Worm (Caenorhabditis elegans) whole organism, L2 larva: ENCODE results near the gene F46G11.2.
A peak's percentile ranks its signal among the peaks of the same experiment; 100 is the strongest.

ENCODE experiments used
- C34F6.9 ChIP-seq: fragments of 150-350 bp; optimal IDR thresholded peaks from 2 replicates; lab custom pipeline; 2014; ENCODE audit warnings: missing biosample characterization, missing genetic modification characterization
- F13H6.1 ChIP-seq: sonication (generic microtip); optimal IDR thresholded peaks from 2 replicates; lab custom pipeline; 2016; ENCODE audit warnings: missing genetic modification characterization, missing compliant biosample characterization
- R02D3.7 ChIP-seq: fragments of 150-350 bp; optimal IDR thresholded peaks from 2 replicates; lab custom pipeline; 2014; ENCODE audit warnings: missing biosample characterization, missing genetic modification characterization
- Y55F3AM.14 ChIP-seq: fragments of 200-800 bp; sonication (Bioruptor generic); optimal IDR thresholded peaks from 2 replicates; lab custom pipeline; 2018; ENCODE audit warnings: mild to moderate bottlenecking, missing genetic modification characterization, missing compliant biosample characterization
- ZK546.5 ChIP-seq: sonication (generic microtip); optimal IDR thresholded peaks from 2 replicates; lab custom pipeline; 2017; ENCODE audit warnings: missing biosample characterization, missing genetic modification characterization
- alr-1 ChIP-seq: fragments of 150-350 bp; optimal IDR thresholded peaks from 2 replicates; lab custom pipeline; 2014; ENCODE audit warnings: missing biosample characterization, missing genetic modification characterization
- aly-2 ChIP-seq: fragments of 150-350 bp; optimal IDR thresholded peaks from 2 replicates; lab custom pipeline; 2014; ENCODE audit warnings: missing biosample characterization, missing genetic modification characterization
- ama-1 ChIP-seq: fragments of 150-350 bp; optimal IDR thresholded peaks from 2 replicates; lab custom pipeline; 2018; ENCODE audit warnings: inconsistent platforms
- blmp-1 ChIP-seq: sonication (generic microtip); optimal IDR thresholded peaks from 2 replicates; lab custom pipeline; 2017; ENCODE audit warnings: missing genetic modification characterization, mild to moderate bottlenecking, missing compliant biosample characterization, antibody characterized with exemption, moderate library complexity; ENCODE audit not compliant: insufficient read depth
- ceh-16 ChIP-seq: fragments of 150-350 bp; optimal IDR thresholded peaks from 2 replicates; lab custom pipeline; 2014; ENCODE audit warnings: missing biosample characterization, missing genetic modification characterization
- ceh-82 ChIP-seq: fragments of 150-350 bp; optimal IDR thresholded peaks from 2 replicates; lab custom pipeline; 2014; ENCODE audit warnings: missing biosample characterization, missing genetic modification characterization
- crh-2 ChIP-seq: sonication (generic microtip); optimal IDR thresholded peaks from 2 replicates; lab custom pipeline; 2017; ENCODE audit warnings: missing biosample characterization, missing genetic modification characterization
- dmd-4 ChIP-seq: sonication (generic microtip); optimal IDR thresholded peaks from 2 replicates; lab custom pipeline; 2017; ENCODE audit warnings: missing biosample characterization, missing genetic modification characterization
- egl-27 ChIP-seq: sonication (generic microtip); optimal IDR thresholded peaks from 3 replicates; lab custom pipeline; 2017; ENCODE audit warnings: missing biosample characterization, missing genetic modification reagents, missing genetic modification characterization
- elt-1 ChIP-seq: fragments of 150-350 bp; optimal IDR thresholded peaks from 2 replicates; lab custom pipeline; 2014; ENCODE audit warnings: missing biosample characterization, missing genetic modification characterization
- elt-3 ChIP-seq: sonication (generic microtip); optimal IDR thresholded peaks from 2 replicates; lab custom pipeline; 2017; ENCODE audit warnings: missing biosample characterization, missing genetic modification characterization
- fos-1 ChIP-seq: fragments of 150-350 bp; optimal IDR thresholded peaks from 2 replicates; lab custom pipeline; 2014; ENCODE audit warnings: missing biosample characterization, missing genetic modification characterization
- gmeb-1 ChIP-seq: fragments of 150-350 bp; optimal IDR thresholded peaks from 2 replicates; lab custom pipeline; 2014; ENCODE audit warnings: missing biosample characterization, missing genetic modification characterization
- lin-11 ChIP-seq: fragments of 150-350 bp; sonication (generic microtip); optimal IDR thresholded peaks from 2 replicates; lab custom pipeline; 2014; ENCODE audit warnings: missing biosample characterization, missing genetic modification characterization, inconsistent platforms, mixed read lengths
- lin-13 ChIP-seq: fragments of 150-350 bp; optimal IDR thresholded peaks from 2 replicates; lab custom pipeline; 2014; ENCODE audit warnings: missing biosample characterization, missing genetic modification reagents, missing genetic modification characterization
- lin-39 ChIP-seq: fragments of 150-350 bp; optimal IDR thresholded peaks from 2 replicates; lab custom pipeline; 2014; ENCODE audit warnings: missing biosample characterization, missing genetic modification reagents, missing genetic modification characterization
- lsy-2 ChIP-seq, 2 experiments: fragments of 150-350 bp in 1 of 2; sonication (generic microtip) in 1 of 2; optimal IDR thresholded peaks; 2 replicates each; lab custom pipeline; 2014 to 2017; ENCODE audit warnings: missing biosample characterization in 2 of 2, missing genetic modification characterization in 2 of 2
- mab-5 ChIP-seq: fragments of 150-350 bp; optimal IDR thresholded peaks from 2 replicates; lab custom pipeline; 2014; ENCODE audit warnings: missing biosample characterization, missing genetic modification characterization
- mbf-1 ChIP-seq: sonication (generic microtip); optimal IDR thresholded peaks from 2 replicates; lab custom pipeline; 2017; ENCODE audit warnings: missing biosample characterization, missing genetic modification characterization
- mdl-1 ChIP-seq, 2 experiments: fragments of 150-350 bp in 1 of 2; sonication (generic microtip) in 1 of 2; optimal IDR thresholded peaks; 2 replicates each; lab custom pipeline; 2017; ENCODE audit warnings: missing biosample characterization in 2 of 2, missing genetic modification characterization in 2 of 2
- nhr-10 ChIP-seq: sonication (generic microtip); optimal IDR thresholded peaks from 2 replicates; lab custom pipeline; 2017; ENCODE audit warnings: missing biosample characterization, missing genetic modification characterization
- nhr-11 ChIP-seq: fragments of 150-350 bp; optimal IDR thresholded peaks from 2 replicates; lab custom pipeline; 2014; ENCODE audit warnings: missing biosample characterization, missing genetic modification characterization
- nhr-12 ChIP-seq: fragments of 150-350 bp; optimal IDR thresholded peaks from 2 replicates; lab custom pipeline; 2014; ENCODE audit warnings: missing biosample characterization, missing genetic modification characterization
- nhr-129 ChIP-seq: fragments of 150-350 bp; optimal IDR thresholded peaks from 2 replicates; lab custom pipeline; 2014; ENCODE audit warnings: missing biosample characterization, missing genetic modification characterization
- nhr-21 ChIP-seq: fragments of 150-350 bp; optimal IDR thresholded peaks from 2 replicates; lab custom pipeline; 2014; ENCODE audit warnings: missing biosample characterization, missing genetic modification characterization
- nhr-23 ChIP-seq: fragments of 150-350 bp; optimal IDR thresholded peaks from 2 replicates; lab custom pipeline; 2014; ENCODE audit warnings: missing biosample characterization, missing genetic modification reagents, missing genetic modification characterization
- nhr-237 ChIP-seq: fragments of 150-350 bp; optimal IDR thresholded peaks from 2 replicates; lab custom pipeline; 2014; ENCODE audit warnings: missing biosample characterization, missing genetic modification characterization
- nhr-25 ChIP-seq: fragments of 150-350 bp; sonication (generic microtip); optimal IDR thresholded peaks from 3 replicates; lab custom pipeline; 2014; ENCODE audit warnings: missing biosample characterization, missing genetic modification characterization
- nhr-6 ChIP-seq: fragments of 150-350 bp; optimal IDR thresholded peaks from 2 replicates; lab custom pipeline; 2014; ENCODE audit warnings: missing biosample characterization, missing genetic modification characterization
- nhr-77 ChIP-seq: fragments of 150-350 bp; optimal IDR thresholded peaks from 2 replicates; lab custom pipeline; 2014; ENCODE audit warnings: missing biosample characterization, missing genetic modification characterization
- peb-1 ChIP-seq: fragments of 150-350 bp; optimal IDR thresholded peaks from 2 replicates; lab custom pipeline; 2014; ENCODE audit warnings: missing biosample characterization, missing genetic modification characterization
- sem-4 ChIP-seq: fragments of 150-350 bp; optimal IDR thresholded peaks from 2 replicates; lab custom pipeline; 2014; ENCODE audit warnings: missing biosample characterization, missing genetic modification reagents, missing genetic modification characterization
- skn-1 ChIP-seq: sonication (generic microtip); optimal IDR thresholded peaks from 2 replicates; lab custom pipeline; 2017; ENCODE audit warnings: missing biosample characterization, missing genetic modification characterization
- sma-3 ChIP-seq: sonication (generic microtip); optimal IDR thresholded peaks from 2 replicates; lab custom pipeline; 2016; ENCODE audit warnings: missing genetic modification reagents, missing genetic modification characterization, missing compliant biosample characterization
- sma-9 ChIP-seq, 2 experiments: fragments of 150-350 bp in 1 of 2; sonication (generic microtip) in 1 of 2; optimal IDR thresholded peaks; 2 replicates each; lab custom pipeline; 2014 to 2016; ENCODE audit warnings: missing genetic modification characterization in 2 of 2, mild to moderate bottlenecking in 1 of 2, missing biosample characterization in 1 of 2, missing compliant biosample characterization in 1 of 2, missing genetic modification reagents in 1 of 2, moderate library complexity in 1 of 2
- snpc-4 ChIP-seq: fragments of 150-350 bp; optimal IDR thresholded peaks from 2 replicates; lab custom pipeline; 2014; ENCODE audit warnings: missing biosample characterization, missing genetic modification characterization
- unc-39 ChIP-seq: fragments of 150-350 bp; optimal IDR thresholded peaks from 2 replicates; lab custom pipeline; 2014; ENCODE audit warnings: missing biosample characterization, missing genetic modification characterization
- unc-55 ChIP-seq: fragments of 150-350 bp; sonication (generic microtip); optimal IDR thresholded peaks from 3 replicates; lab custom pipeline; 2014; ENCODE audit warnings: missing biosample characterization, missing genetic modification reagents, missing genetic modification characterization
- unc-62 ChIP-seq: fragments of 150-350 bp; optimal IDR thresholded peaks from 2 replicates; lab custom pipeline; 2014; ENCODE audit warnings: missing biosample characterization, missing genetic modification reagents, missing genetic modification characterization
- zag-1 ChIP-seq: fragments of 150-350 bp; optimal IDR thresholded peaks from 2 replicates; lab custom pipeline; 2014; ENCODE audit warnings: missing biosample characterization, missing genetic modification characterization
- ztf-1 ChIP-seq: fragments of 200-800 bp; sonication (Bioruptor generic); conservative IDR thresholded peaks from 2 replicates; pipeline ENCODE4 v1.3.6; 2022; ENCODE audit warnings: missing genetic modification characterization, missing compliant biosample characterization
- ztf-11 ChIP-seq: sonication (generic microtip); optimal IDR thresholded peaks from 2 replicates; lab custom pipeline; 2017; ENCODE audit warnings: missing biosample characterization, missing genetic modification characterization
- ztf-4 ChIP-seq: fragments of 150-350 bp; optimal IDR thresholded peaks from 2 replicates; lab custom pipeline; 2014; ENCODE audit warnings: missing biosample characterization, missing genetic modification characterization

Gene F46G11.2

DNA sequence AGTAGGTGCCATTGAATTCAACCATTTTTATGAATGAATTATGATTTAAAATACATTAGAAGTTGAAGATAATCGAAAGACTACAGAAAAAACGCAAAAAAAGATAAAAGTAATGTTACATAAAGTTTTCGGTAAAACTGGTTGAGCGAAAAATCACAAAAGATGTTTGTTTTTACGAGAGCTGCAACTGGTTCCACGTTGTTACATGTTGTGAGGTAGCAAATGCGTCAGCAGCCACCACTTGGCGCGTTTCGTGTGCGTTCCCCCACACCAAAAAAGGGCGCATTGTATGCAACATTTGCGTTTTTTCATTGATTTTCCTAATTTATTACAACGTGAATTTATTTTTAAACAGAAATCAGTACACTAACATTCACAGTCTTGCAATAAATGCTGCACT lies 5.8 kb upstream of the F46G11.2 start, which contains the start of gene gakh-1:
TSS of gene gakh-1 (plus strand) at position 347 of the 400 bp plus-strand sequence.
- TF ChIP-seq peb-1 (tag; lab: Kevin White, UChicago) (no peak), blmp-1 (tag; lab: Kevin White, UChicago) (no peak), nhr-21 (peak; percentile 41), nhr-237 (tag; lab: Kevin White, UChicago) (no peak), nhr-129 (tag; lab: Kevin White, UChicago) (peak; percentile 48), lin-13 (no peak), ceh-82 (tag; lab: Kevin White, UChicago) (no peak), nhr-10 (tag; lab: Kevin White, UChicago) (no peak), ama-1 (lab: Kevin White, UChicago) (no peak), sem-4 (no peak), egl-27 (tag; lab: Kevin White, UChicago) (peak; percentile 23), nhr-25 (tag; lab: Kevin White, UChicago) (peak; percentile 68), gmeb-1 (tag; lab: Kevin White, UChicago) (no peak), Y55F3AM.14 (GFP tag; lab: Kevin White, UChicago) (no peak), elt-3 (no peak), ztf-11 (no peak), ZK546.5 (no peak), R02D3.7 (tag; lab: Kevin White, UChicago) (no peak), skn-1 (tag; lab: Kevin White, UChicago) (no peak), mdl-1 (tag; optimal IDR thresholded peaks at IDR 0.05; lab: Kevin White, UChicago) (no peak), elt-1 (no peak), unc-55 (GFP tag; lab: Kevin White, UChicago) (peak; percentile 57), sma-3 (GFP tag; lab: Kevin White, UChicago) (peak; percentile 25), lin-39 (no peak), snpc-4 (tag; lab: Kevin White, UChicago) (no peak), lin-11 (tag; lab: Kevin White, UChicago) (peak; percentile 3), dmd-4 (tag; lab: Kevin White, UChicago) (no peak), lsy-2 (tag; optimal IDR thresholded peaks at IDR 0.05; lab: Kevin White, UChicago) (peak; percentile 44 to 77), nhr-77 (tag; lab: Kevin White, UChicago) (no peak), fos-1 (peak; percentile 14), aly-2 (no peak), nhr-12 (tag; lab: Kevin White, UChicago) (no peak), ceh-16 (tag; lab: Kevin White, UChicago) (no peak), C34F6.9 (tag; lab: Kevin White, UChicago) (peak; percentile 71), sma-9 (GFP tag; optimal IDR thresholded peaks at IDR 0.05; lab: Kevin White, UChicago) (peak; percentile 31), sma-9 (tag; optimal IDR thresholded peaks at IDR 0.05; lab: Kevin White, UChicago) (no peak), mab-5 (peak; percentile 29), F13H6.1 (tag; lab: Kevin White, UChicago) (peak; percentile 77), mbf-1 (tag; lab: Kevin White, UChicago) (no peak), alr-1 (tag; lab: Kevin White, UChicago) (no peak), unc-39 (no peak), ztf-1 (GFP tag; lab: Robert Waterston, UW) (no peak), nhr-23 (no peak), zag-1 (tag; lab: Kevin White, UChicago) (no peak), crh-2 (tag; lab: Kevin White, UChicago) (peak; percentile 79), nhr-11 (no peak), nhr-6 (tag; lab: Kevin White, UChicago) (no peak), unc-62 (GFP tag; lab: Kevin White, UChicago) (no peak), ztf-4 (tag; lab: Kevin White, UChicago) (no peak)
